Worm (Caenorhabditis elegans): ENCODE measurements around the gene ttr-13.

ce11 chrV:20623060-20623459 is 13.7 kb downstream of the ttr-13 start, which contains the start of gene F46B3.8:
- no peak for TF ChIP-seq nhr-76 (tag; optimal IDR thresholded peaks at IDR 0.05)
- no peak for TF ChIP-seq ama-1 (optimal IDR thresholded peaks at IDR 0.05)
- TF ChIP-seq nfya-1 (tag; optimal IDR thresholded peaks at IDR 0.05; ENCODE audit: insufficient read depth): no peak
- no peak for TF ChIP-seq jun-1 (tag; optimal IDR thresholded peaks at IDR 0.05)
- no peak for TF ChIP-seq elt-2 (tag; optimal IDR thresholded peaks at IDR 0.05)
- TF ChIP-seq nhr-25 (tag; optimal IDR thresholded peaks at IDR 0.05): no peak
- no peak for TF ChIP-seq ceh-16 (tag; optimal IDR thresholded peaks at IDR 0.05)
- no peak for TF ChIP-seq unc-62 (GFP tag; optimal IDR thresholded peaks at IDR 0.05)
- TF ChIP-seq nhr-77 (tag; optimal IDR thresholded peaks at IDR 0.05): no peak
- no peak for TF ChIP-seq daf-12 (tag; optimal IDR thresholded peaks at IDR 0.05)
- no peak for TF ChIP-seq R02D3.7 (tag; optimal IDR thresholded peaks at IDR 0.05)
- TF ChIP-seq ztf-11 (tag; optimal IDR thresholded peaks at IDR 0.05): no peak

All from whole organism, L3 larva.